Fruit fly (Drosophila melanogaster) whole organism, embryonic: ENCODE measurements around the gene Rrp1.
A peak's percentile ranks its signal among the peaks of the same experiment; 100 is the strongest.

ENCODE experiments used
- Aef1 ChIP-seq: fragments of 200-800 bp; sonication (Bioruptor generic); IDR thresholded peaks from 3 replicates; pipeline ENCODE4 v1.3.6; 2022; ENCODE audit warnings: missing biosample characterization, missing genetic modification characterization
- CG10321 ChIP-seq: fragments of 200-800 bp; sonication (Bioruptor generic); IDR thresholded peaks from 2 replicates; pipeline ENCODE4 v1.3.6; 2022; ENCODE audit warnings: missing biosample characterization, missing genetic modification characterization
- CG11093 ChIP-seq: fragments of 200-800 bp; sonication (Bioruptor generic); IDR thresholded peaks from 3 replicates; pipeline ENCODE4 v1.3.6; 2022; ENCODE audit warnings: missing biosample characterization, missing genetic modification characterization
- CG11247 ChIP-seq: fragments of 200-800 bp; sonication (Bioruptor generic); IDR thresholded peaks from 2 replicates; pipeline ENCODE4 v1.3.6; 2022; ENCODE audit warnings: missing biosample characterization, missing genetic modification characterization
- CG12219 ChIP-seq: fragments of 200-800 bp; sonication (Bioruptor generic); optimal IDR thresholded peaks from 3 replicates; lab custom pipeline; 2018; ENCODE audit warnings: missing biosample characterization, mild to moderate bottlenecking, missing genetic modification characterization
- CG12299 ChIP-seq: fragments of 200-800 bp; sonication (Bioruptor generic); optimal IDR thresholded peaks from 2 replicates; lab custom pipeline; 2018; ENCODE audit warnings: missing biosample characterization, mild to moderate bottlenecking, missing genetic modification characterization
- CG14014 ChIP-seq: fragments of 200-800 bp; sonication (Bioruptor generic); IDR thresholded peaks from 2 replicates; pipeline ENCODE4 v1.3.6; 2022; ENCODE audit warnings: missing biosample characterization, missing genetic modification characterization
- CG14050 ChIP-seq: fragments of 200-800 bp; sonication (Bioruptor generic); IDR thresholded peaks from 3 replicates; pipeline ENCODE4 v1.3.6; 2022; ENCODE audit warnings: missing biosample characterization, missing genetic modification characterization
- CG16863 ChIP-seq: fragments of 200-800 bp; sonication (Bioruptor generic); optimal IDR thresholded peaks from 3 replicates; lab custom pipeline; 2016; ENCODE audit warnings: missing biosample characterization, missing genetic modification characterization
- CG17829 ChIP-seq: fragments of 200-800 bp; optimal IDR thresholded peaks from 2 replicates; lab custom pipeline; 2019; ENCODE audit warnings: missing biosample characterization, mild to moderate bottlenecking, missing genetic modification characterization, moderate library complexity
- CG17912 ChIP-seq: fragments of 200-800 bp; sonication (Bioruptor generic); optimal IDR thresholded peaks from 2 replicates; lab custom pipeline; 2018; ENCODE audit warnings: missing biosample characterization, mild to moderate bottlenecking, missing genetic modification characterization
- CG18262 ChIP-seq: fragments of 200-800 bp; optimal IDR thresholded peaks from 3 replicates; lab custom pipeline; 2019; ENCODE audit warnings: missing biosample characterization, mild to moderate bottlenecking, missing genetic modification characterization, moderate library complexity
- CG2120 ChIP-seq: fragments of 200-800 bp; sonication (Bioruptor generic); optimal IDR thresholded peaks from 3 replicates; lab custom pipeline; 2016; ENCODE audit warnings: missing biosample characterization, missing genetic modification characterization
- CG2678 ChIP-seq: fragments of 200-800 bp; sonication (Bioruptor generic); optimal IDR thresholded peaks from 3 replicates; lab custom pipeline; 2019; ENCODE audit warnings: missing biosample characterization, mild to moderate bottlenecking, missing genetic modification characterization, moderate library complexity
- CG33557 ChIP-seq: fragments of 200-800 bp; sonication (Bioruptor generic); optimal IDR thresholded peaks from 2 replicates; lab custom pipeline; 2019; ENCODE audit warnings: missing biosample characterization, mild to moderate bottlenecking, missing genetic modification characterization, moderate library complexity
- CG4282 ChIP-seq: fragments of 200-800 bp; sonication (Bioruptor generic); optimal IDR thresholded peaks from 2 replicates; lab custom pipeline; 2016; ENCODE audit warnings: missing biosample characterization, missing genetic modification characterization
- CG7271 ChIP-seq: fragments of 200-800 bp; sonication (Bioruptor generic); optimal IDR thresholded peaks from 2 replicates; lab custom pipeline; 2018; ENCODE audit warnings: missing biosample characterization, mild to moderate bottlenecking, missing genetic modification characterization, moderate library complexity
- CG8281 ChIP-seq: fragments of 200-800 bp; sonication (Bioruptor generic); optimal IDR thresholded peaks from 2 replicates; lab custom pipeline; 2018; ENCODE audit warnings: missing biosample characterization, mild to moderate bottlenecking, missing genetic modification characterization, moderate library complexity
- Elba2 ChIP-seq: fragments of 200-800 bp; sonication (Bioruptor generic); optimal IDR thresholded peaks from 3 replicates; lab custom pipeline; 2016; ENCODE audit warnings: missing biosample characterization, missing genetic modification characterization
- Ets65A ChIP-seq: fragments of 200-800 bp; sonication (Bioruptor generic); peaks from one replicate; lab custom pipeline; 2016; ENCODE audit warnings: missing biosample characterization, missing genetic modification characterization
- Fer2 ChIP-seq: fragments of 200-800 bp; sonication (Bioruptor generic); optimal IDR thresholded peaks from 2 replicates; lab custom pipeline; 2018; ENCODE audit warnings: missing biosample characterization, mild to moderate bottlenecking, missing genetic modification characterization, moderate library complexity
- H2.0 ChIP-seq: fragments of 200-800 bp; sonication (Bioruptor generic); IDR thresholded peaks from 2 replicates; pipeline ENCODE4 v1.3.6; 2022; ENCODE audit warnings: missing biosample characterization, missing genetic modification characterization
- Hmx ChIP-seq: fragments of 200-800 bp; sonication (Bioruptor generic); optimal IDR thresholded peaks from 2 replicates; lab custom pipeline; 2016; ENCODE audit warnings: missing biosample characterization, missing genetic modification characterization
- Lim3 ChIP-seq: fragments of 200-800 bp; sonication (Bioruptor generic); IDR thresholded peaks from 2 replicates; pipeline ENCODE4 v1.3.6; 2022; ENCODE audit warnings: missing biosample characterization, missing genetic modification characterization
- Oaz ChIP-seq: fragments of 200-800 bp; sonication (Bioruptor generic); IDR thresholded peaks from 2 replicates; pipeline ENCODE4 v1.3.6; 2022; ENCODE audit warnings: missing biosample characterization, missing genetic modification characterization
- Ptx1 ChIP-seq: fragments of 200-800 bp; sonication (Bioruptor generic); IDR thresholded peaks from 2 replicates; pipeline ENCODE4 v1.3.6; 2022; ENCODE audit warnings: missing biosample characterization, missing genetic modification characterization
- amos ChIP-seq: fragments of 200-800 bp; sonication (Bioruptor generic); IDR thresholded peaks from 2 replicates; pipeline ENCODE4 v1.3.6; 2022; ENCODE audit warnings: missing biosample characterization, missing genetic modification characterization; ENCODE audit not compliant: partially characterized antibody
- bab2 ChIP-seq: fragments of 200-800 bp; sonication (Bioruptor generic); optimal IDR thresholded peaks from 2 replicates; lab custom pipeline; 2016; ENCODE audit warnings: missing biosample characterization, missing genetic modification characterization
- chn ChIP-seq: fragments of 200-800 bp; sonication (Bioruptor generic); optimal IDR thresholded peaks from 2 replicates; lab custom pipeline; 2016; ENCODE audit warnings: missing biosample characterization, missing genetic modification characterization
- croc ChIP-seq: fragments of 200-800 bp; sonication (Bioruptor generic); conservative IDR thresholded peaks from 3 replicates; pipeline ENCODE4 v1.3.6; 2022; ENCODE audit warnings: missing biosample characterization, missing genetic modification characterization
- crol ChIP-seq: fragments of 200-800 bp; sonication (Bioruptor generic); IDR thresholded peaks from 2 replicates; pipeline ENCODE4 v1.3.6; 2022; ENCODE audit warnings: missing biosample characterization, missing genetic modification characterization
- en ChIP-seq: fragments of 200-800 bp; sonication (Bioruptor generic); optimal IDR thresholded peaks from 2 replicates; lab custom pipeline; 2016; ENCODE audit warnings: missing biosample characterization, missing genetic modification characterization
- eve ChIP-seq, 2 experiments: fragments of >200 bp; optimal IDR thresholded peaks; 2 replicates each; lab custom pipeline; 2017; ENCODE audit warnings: missing biosample characterization in 2 of 2, missing genetic modification characterization in 2 of 2
- ind ChIP-seq: fragments of 200-800 bp; sonication (Bioruptor generic); optimal IDR thresholded peaks from 3 replicates; lab custom pipeline; 2016; ENCODE audit warnings: missing biosample characterization, missing genetic modification characterization
- lmd ChIP-seq: fragments of 200-800 bp; sonication (Bioruptor generic); IDR thresholded peaks from 2 replicates; pipeline ENCODE4 v1.3.6; 2022; ENCODE audit warnings: missing biosample characterization, missing genetic modification characterization
- mirr ChIP-seq: fragments of 200-800 bp; sonication (Bioruptor generic); optimal IDR thresholded peaks from 3 replicates; lab custom pipeline; 2018; ENCODE audit warnings: missing biosample characterization, mild to moderate bottlenecking, missing genetic modification characterization
- nau ChIP-seq: fragments of 200-800 bp; sonication (Bioruptor generic); optimal IDR thresholded peaks from 3 replicates; lab custom pipeline; 2017; ENCODE audit warnings: missing biosample characterization, mild to moderate bottlenecking, missing genetic modification characterization, missing genetic modification reagents
- nerfin-2 ChIP-seq: fragments of 200-800 bp; sonication (Bioruptor generic); IDR thresholded peaks from 2 replicates; pipeline ENCODE4 v1.3.6; 2022; ENCODE audit warnings: missing biosample characterization, missing genetic modification characterization; ENCODE audit not compliant: partially characterized antibody
- odd ChIP-seq: fragments of 200-800 bp; sonication (Bioruptor generic); optimal IDR thresholded peaks from 2 replicates; lab custom pipeline; 2017; ENCODE audit warnings: missing biosample characterization, mild to moderate bottlenecking, missing genetic modification characterization
- onecut ChIP-seq: fragments of 200-800 bp; sonication (Bioruptor generic); IDR thresholded peaks from 2 replicates; pipeline ENCODE4 v1.3.6; 2022; ENCODE audit warnings: missing biosample characterization, missing genetic modification characterization
- prd ChIP-seq, 3 experiments: fragments of >200 bp in 2 of 3; fragments of 200-800 bp in 1 of 3; sonication (Bioruptor generic) in 1 of 3; optimal IDR thresholded peaks in 2 of 3; IDR thresholded peaks in 1 of 3; 2 replicates in 2 of 3; 3 replicates in 1 of 3; pipeline versions ENCODE4 v1.3.6 to Lab custom; 2017 to 2022; ENCODE audit warnings: missing biosample characterization in 1 of 3, missing genetic modification characterization in 1 of 3
- pum ChIP-seq: fragments of 200-800 bp; sonication (Bioruptor generic); optimal IDR thresholded peaks from 2 replicates; lab custom pipeline; 2016; ENCODE audit warnings: missing biosample characterization, missing genetic modification characterization
- sd ChIP-seq: fragments of 200-800 bp; sonication (Bioruptor generic); optimal IDR thresholded peaks from 3 replicates; lab custom pipeline; 2018; ENCODE audit warnings: missing biosample characterization, mild to moderate bottlenecking, missing genetic modification characterization, moderate library complexity
- seq ChIP-seq: fragments of 200-800 bp; sonication (Bioruptor generic); IDR thresholded peaks from 2 replicates; pipeline ENCODE4 v1.3.6; 2022; ENCODE audit warnings: missing biosample characterization, missing genetic modification characterization
- shn ChIP-seq: fragments of 200-800 bp; sonication (Bioruptor generic); optimal IDR thresholded peaks from 3 replicates; lab custom pipeline; 2016; ENCODE audit warnings: missing biosample characterization, missing genetic modification characterization
- sqz ChIP-seq: fragments of 200-800 bp; sonication (Bioruptor generic); optimal IDR thresholded peaks from 3 replicates; lab custom pipeline; 2018; ENCODE audit warnings: missing biosample characterization, mild to moderate bottlenecking, missing genetic modification characterization
- stc ChIP-seq: fragments of 200-800 bp; sonication (Bioruptor generic); IDR thresholded peaks from 2 replicates; pipeline ENCODE4 v1.3.6; 2022; ENCODE audit warnings: missing biosample characterization, missing genetic modification characterization
- toy ChIP-seq: fragments of 200-800 bp; sonication (Bioruptor generic); IDR thresholded peaks from 2 replicates; pipeline ENCODE4 v1.3.6; 2022; ENCODE audit warnings: missing biosample characterization, missing genetic modification characterization
- tup ChIP-seq: fragments of 200-800 bp; sonication (Bioruptor generic); optimal IDR thresholded peaks from 2 replicates; lab custom pipeline; 2016; ENCODE audit warnings: missing biosample characterization, mild to moderate bottlenecking, missing genetic modification characterization, moderate library complexity
- unc-4 ChIP-seq: fragments of 200-800 bp; sonication (Bioruptor generic); IDR thresholded peaks from 2 replicates; pipeline ENCODE4 v1.3.6; 2022; ENCODE audit warnings: missing biosample characterization, missing genetic modification characterization; ENCODE audit not compliant: partially characterized antibody
- vfl ChIP-seq: fragments of 200-800 bp; sonication (Bioruptor generic); optimal IDR thresholded peaks from 2 replicates; lab custom pipeline; 2016; ENCODE audit warnings: missing biosample characterization, missing genetic modification characterization

Rrp1 gene

DNA sequence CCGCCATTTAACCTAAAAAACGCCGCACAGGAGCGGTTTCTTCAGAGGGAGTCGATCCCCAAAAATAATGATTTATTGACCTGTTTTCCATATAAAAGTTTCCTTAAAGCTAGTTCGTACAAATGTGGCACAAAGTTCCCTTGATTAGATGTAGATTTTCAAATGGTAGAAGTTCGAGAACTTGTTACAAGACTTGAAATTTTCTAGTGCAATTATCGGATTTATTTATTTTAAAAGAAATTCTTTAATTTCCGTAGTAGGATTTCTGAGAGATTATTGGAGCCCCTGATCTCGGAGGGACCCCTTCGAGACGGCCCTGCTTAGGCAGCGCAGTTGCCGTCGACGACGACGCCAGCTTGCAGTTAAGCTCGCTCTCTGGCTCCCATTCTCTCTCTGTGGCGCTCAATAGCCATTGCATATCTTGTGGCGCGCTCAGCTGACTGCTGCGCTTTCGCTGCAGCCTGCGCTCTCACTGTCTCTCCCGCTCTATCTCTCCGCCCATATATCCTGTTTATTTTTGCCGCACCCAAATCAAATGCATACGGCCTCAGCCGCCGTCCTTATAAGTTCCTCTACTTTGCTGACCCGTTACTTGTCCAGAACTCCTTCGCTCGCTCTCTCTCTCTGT lies 14.6 kb downstream of the Rrp1 start (continued):
- TF ChIP-seq CG10321, result no peak
- TF ChIP-seq Oaz (GFP tag; lab: Robert Waterston, UW), result no peak
- peak; percentile 37 for TF ChIP-seq chn (GFP tag; lab: Kevin White, UChicago)
- TF ChIP-seq onecut (GFP tag; lab: Robert Waterston, UW), result peak; percentile 48
- TF ChIP-seq sqz, result no peak
- TF ChIP-seq CG2678 (tag; lab: Kevin White, UChicago), result no peak
- peak; percentile 12 for TF ChIP-seq CG8281 (tag; lab: Kevin White, UChicago)
- no peak for TF ChIP-seq vfl
- peak; percentile 56 for TF ChIP-seq lmd (GFP tag; lab: Robert Waterston, UW)
- TF ChIP-seq Lim3 (GFP tag; lab: Robert Waterston, UW), result no peak
- TF ChIP-seq ind (GFP tag; lab: Kevin White, UChicago), result peak; percentile 47
- no peak for TF ChIP-seq prd (optimal IDR thresholded peaks at IDR 0.05; lab: Kevin White, UChicago)
- TF ChIP-seq prd (GFP tag; IDR thresholded peaks at IDR 0.05; lab: Robert Waterston, UW), result peak; percentile 61; the same call in 2 of the 3 replicates
- TF ChIP-seq CG14014 (GFP tag; lab: Robert Waterston, UW), result no peak
- TF ChIP-seq sd (tag; lab: Kevin White, UChicago), result no peak
- TF ChIP-seq amos (GFP tag; lab: Robert Waterston, UW), result no peak
- TF ChIP-seq Ets65A, result no peak
- 0 out of 3 replicates have a peak, but pooled peaks have one; percentile 19 for TF ChIP-seq CG11093 (GFP tag; lab: Robert Waterston, UW)
- TF ChIP-seq CG12299, result no peak
- TF ChIP-seq Aef1 (GFP tag; lab: Robert Waterston, UW), result peak; percentile 58
- TF ChIP-seq CG2120 (GFP tag; lab: Kevin White, UChicago), result no peak
- no peak for TF ChIP-seq CG4282
- peak; percentile 68 for TF ChIP-seq croc (GFP tag; lab: Robert Waterston, UW)
- TF ChIP-seq CG33557 (GFP tag; lab: Kevin White, UChicago), result peak; percentile 20
- TF ChIP-seq nerfin-2 (GFP tag; lab: Robert Waterston, UW), result no peak
- TF ChIP-seq CG7271, result no peak
- no peak for TF ChIP-seq mirr
- TF ChIP-seq unc-4 (GFP tag; lab: Robert Waterston, UW), result no peak
- no peak for TF ChIP-seq odd
- TF ChIP-seq toy (GFP tag; lab: Robert Waterston, UW), result no peak
- TF ChIP-seq crol (GFP tag; lab: Robert Waterston, UW), result no peak
- no peak for TF ChIP-seq tup (GFP tag; lab: Kevin White, UChicago)
- TF ChIP-seq Elba2 (GFP tag; lab: Kevin White, UChicago), result no peak
- TF ChIP-seq CG17912, result no peak
- no peak for TF ChIP-seq CG12219 (GFP tag; lab: Kevin White, UChicago)
- no peak for TF ChIP-seq en
- no peak for TF ChIP-seq Fer2 (tag; lab: Kevin White, UChicago)
- TF ChIP-seq bab2 (GFP tag; lab: Kevin White, UChicago), result peak; percentile 4
- no peak for TF ChIP-seq H2.0 (GFP tag; lab: Robert Waterston, UW)
- no peak; the same call in 2 of the 3 replicates for TF ChIP-seq CG14050 (GFP tag; lab: Robert Waterston, UW)
- no peak for TF ChIP-seq eve (GFP tag; optimal IDR thresholded peaks at IDR 0.05; lab: Kevin White, UChicago)
- no peak; the same call in 1 of the 2 replicates for TF ChIP-seq seq
- TF ChIP-seq shn (GFP tag; lab: Kevin White, UChicago), result no peak
- peak; percentile 78 for TF ChIP-seq CG18262 (tag; lab: Kevin White, UChicago)
- TF ChIP-seq CG17829, result peak; percentile 56
- TF ChIP-seq nau (GFP tag; lab: Kevin White, UChicago), result no peak
- TF ChIP-seq Ptx1 (GFP tag; lab: Robert Waterston, UW), result peak; percentile 58
- peak; percentile 39 for TF ChIP-seq CG16863 (GFP tag; lab: Kevin White, UChicago)
- no peak for TF ChIP-seq Hmx (GFP tag; lab: Kevin White, UChicago)
- no peak for TF ChIP-seq stc (GFP tag; lab: Robert Waterston, UW)
- TF ChIP-seq pum (GFP tag; lab: Kevin White, UChicago), result peak; percentile 48
- no peak for TF ChIP-seq CG11247
